Worm (Caenorhabditis elegans) whole organism, young adult: ENCODE measurements around the gene cutl-15.

Experiments used
- B0035.1 ChIP-seq: sonication (generic microtip); optimal IDR thresholded peaks from 2 replicates; lab custom pipeline; 2016; ENCODE audit warnings: missing genetic modification characterization, mild to moderate bottlenecking, missing compliant biosample characterization, missing genotype, missing genetic modification reagents
- F23B12.7 ChIP-seq: sonication (generic microtip); optimal IDR thresholded peaks from 2 replicates; lab custom pipeline; 2017; ENCODE audit warnings: missing genetic modification characterization, mild to moderate bottlenecking, missing compliant biosample characterization, antibody characterized with exemption, moderate library complexity; ENCODE audit not compliant: insufficient read depth
- F49E8.2 ChIP-seq: sonication (generic microtip); optimal IDR thresholded peaks from 3 replicates; lab custom pipeline; 2017; ENCODE audit warnings: missing genetic modification characterization, mild to moderate bottlenecking, missing compliant biosample characterization, antibody characterized with exemption, moderate library complexity; ENCODE audit not compliant: insufficient read depth
- F57A8.1 ChIP-seq: fragments of 200-800 bp; sonication (Bioruptor generic); optimal IDR thresholded peaks from 2 replicates; lab custom pipeline; 2018; ENCODE audit warnings: mild to moderate bottlenecking, missing genetic modification characterization, moderate library complexity, missing compliant biosample characterization
- T07F8.4 ChIP-seq: sonication (generic microtip); optimal IDR thresholded peaks from 2 replicates; lab custom pipeline; 2016; ENCODE audit warnings: mild to moderate bottlenecking, missing genetic modification characterization, moderate library complexity, missing compliant biosample characterization
- Y53F4B.3 ChIP-seq: fragments of 200-800 bp; sonication (Bioruptor generic); IDR thresholded peaks from 2 replicates; pipeline ENCODE4 v1.3.6; 2022; ENCODE audit warnings: missing genetic modification reagents, missing genetic modification characterization, missing compliant biosample characterization
- Y95B8A.8 ChIP-seq: fragments of 200-800 bp; sonication (Bioruptor generic); IDR thresholded peaks from 2 replicates; pipeline ENCODE4 v1.3.6; 2022; ENCODE audit warnings: missing genetic modification reagents, missing genetic modification characterization, missing compliant biosample characterization
- ZK185.1 ChIP-seq: sonication (generic microtip); optimal IDR thresholded peaks from 2 replicates; lab custom pipeline; 2016; ENCODE audit warnings: mild to moderate bottlenecking, missing genetic modification characterization, missing compliant biosample characterization; ENCODE audit not compliant: poor library complexity, severe bottlenecking
- attf-5 ChIP-seq: fragments of 200-800 bp; sonication (Bioruptor generic); optimal IDR thresholded peaks from 2 replicates; lab custom pipeline; 2018; ENCODE audit warnings: mild to moderate bottlenecking, missing genetic modification characterization, missing compliant biosample characterization
- ccch-3 ChIP-seq: fragments of 200-800 bp; sonication (Bioruptor generic); optimal IDR thresholded peaks from 2 replicates; lab custom pipeline; 2018; ENCODE audit warnings: mild to moderate bottlenecking, missing genetic modification characterization, missing compliant biosample characterization
- egrh-3 ChIP-seq: fragments of 200-800 bp; sonication (Bioruptor generic); IDR thresholded peaks from 2 replicates; pipeline ENCODE4 v1.3.6; 2022; ENCODE audit warnings: missing genetic modification reagents, missing genetic modification characterization, missing compliant biosample characterization
- ets-4 ChIP-seq: fragments of 200-800 bp; sonication (Bioruptor generic); optimal IDR thresholded peaks from 2 replicates; lab custom pipeline; 2018; ENCODE audit warnings: mild to moderate bottlenecking, missing genetic modification characterization, missing compliant biosample characterization
- fkh-3 ChIP-seq: sonication (generic microtip); optimal IDR thresholded peaks from 2 replicates; lab custom pipeline; 2016; ENCODE audit warnings: mild to moderate bottlenecking, missing genetic modification characterization, missing compliant biosample characterization
- him-1 ChIP-seq: sonication (generic microtip); optimal IDR thresholded peaks from 2 replicates; lab custom pipeline; 2016; ENCODE audit warnings: missing genotype, missing genetic modification reagents, missing genetic modification characterization, missing compliant biosample characterization
- hmg-1.2 ChIP-seq: fragments of 200-800 bp; sonication (Bioruptor generic); IDR thresholded peaks from 2 replicates; pipeline ENCODE4 v1.3.6; 2022; ENCODE audit warnings: missing genetic modification reagents, missing genetic modification characterization, missing compliant biosample characterization
- hsf-1 ChIP-seq: fragments of 200-800 bp; sonication (Bioruptor generic); IDR thresholded peaks from 2 replicates; pipeline ENCODE4 v1.3.6; 2022; ENCODE audit warnings: missing genetic modification reagents, missing genetic modification characterization, missing compliant biosample characterization
- let-526 ChIP-seq: fragments of 200-800 bp; sonication (Bioruptor generic); IDR thresholded peaks from 2 replicates; pipeline ENCODE4 v1.3.6; 2022; ENCODE audit warnings: missing genetic modification reagents, missing genetic modification characterization, missing compliant biosample characterization
- lin-26 ChIP-seq: fragments of 200-800 bp; sonication (Bioruptor generic); IDR thresholded peaks from 2 replicates; pipeline ENCODE4 v1.3.6; 2022; ENCODE audit warnings: missing genetic modification reagents, missing genetic modification characterization, missing compliant biosample characterization
- lin-35 ChIP-seq, 3 experiments: fragments of 150-350 bp in 2 of 3; sonication (generic microtip) in 1 of 3; optimal IDR thresholded peaks; 2 replicates each; lab custom pipeline; 2014 to 2018; ENCODE audit warnings: missing biosample characterization in 3 of 3, missing genetic modification characterization in 3 of 3, missing genetic modification reagents in 3 of 3
- lin-54 ChIP-seq: fragments of 200-800 bp; sonication (Bioruptor generic); optimal IDR thresholded peaks from 2 replicates; lab custom pipeline; 2018; ENCODE audit warnings: mild to moderate bottlenecking, missing genetic modification characterization, missing compliant biosample characterization
- lsl-1 ChIP-seq: fragments of 200-800 bp; sonication (Bioruptor generic); optimal IDR thresholded peaks from 2 replicates; lab custom pipeline; 2018; ENCODE audit warnings: mild to moderate bottlenecking, missing genetic modification characterization, moderate library complexity, missing compliant biosample characterization
- madf-6 ChIP-seq: fragments of 200-800 bp; sonication (Bioruptor generic); IDR thresholded peaks from 2 replicates; pipeline ENCODE4 v1.3.6; 2022; ENCODE audit warnings: missing genetic modification reagents, missing genetic modification characterization, missing compliant biosample characterization
- madf-8 ChIP-seq: fragments of 200-800 bp; sonication (Bioruptor generic); conservative IDR thresholded peaks from 2 replicates; pipeline ENCODE4 v1.3.6; 2022; ENCODE audit warnings: missing genetic modification reagents, missing genetic modification characterization, missing compliant biosample characterization
- mcd-1 ChIP-seq: fragments of 200-800 bp; sonication (Bioruptor generic); IDR thresholded peaks from 2 replicates; pipeline ENCODE4 v1.3.6; 2022; ENCODE audit warnings: missing genetic modification reagents, missing genetic modification characterization, missing compliant biosample characterization
- mes-4 ChIP-seq: sonication (generic microtip); optimal IDR thresholded peaks from 2 replicates; lab custom pipeline; 2016; ENCODE audit warnings: missing genotype, missing genetic modification characterization, missing compliant biosample characterization
- nhr-80 ChIP-seq: sonication (generic microtip); optimal IDR thresholded peaks from 2 replicates; lab custom pipeline; 2016; ENCODE audit warnings: missing genetic modification characterization, missing compliant biosample characterization
- pbrm-1 ChIP-seq: fragments of 200-800 bp; sonication (Bioruptor generic); IDR thresholded peaks from 2 replicates; pipeline ENCODE4 v1.3.6; 2022; ENCODE audit warnings: missing genetic modification reagents, missing genetic modification characterization, missing compliant biosample characterization
- sdz-38 ChIP-seq: sonication (generic microtip); optimal IDR thresholded peaks from 2 replicates; lab custom pipeline; 2016; ENCODE audit warnings: missing genotype, missing genetic modification characterization, missing compliant biosample characterization
- sea-2 ChIP-seq: fragments of 200-800 bp; sonication (Bioruptor generic); IDR thresholded peaks from 2 replicates; pipeline ENCODE4 v1.3.6; 2022; ENCODE audit warnings: missing genetic modification characterization, missing compliant biosample characterization
- snpc-3.4 ChIP-seq: sonication (generic microtip); optimal IDR thresholded peaks from 2 replicates; lab custom pipeline; 2017; ENCODE audit warnings: missing genetic modification characterization, mild to moderate bottlenecking, missing compliant biosample characterization, antibody characterized with exemption, moderate library complexity, missing genotype, missing genetic modification reagents
- snpc-4 ChIP-seq, 5 experiments: fragments of 150-350 bp in 1 of 5; sonication (generic microtip) in 4 of 5; optimal IDR thresholded peaks; 2 replicates each; lab custom pipeline; 2014 to 2018; ENCODE audit warnings: missing genetic modification characterization in 5 of 5, missing biosample characterization in 3 of 5, antibody characterized with exemption in 2 of 5, mild to moderate bottlenecking in 2 of 5, missing compliant biosample characterization in 2 of 5, missing genotype in 2 of 5, moderate library complexity in 2 of 5, missing genetic modification reagents in 1 of 5
- unc-130 ChIP-seq: sonication (generic microtip); optimal IDR thresholded peaks from 2 replicates; lab custom pipeline; 2016; ENCODE audit warnings: missing genetic modification reagents, missing genetic modification characterization, missing compliant biosample characterization
- zfh-2 ChIP-seq: fragments of 200-800 bp; sonication (Bioruptor generic); conservative IDR thresholded peaks from 2 replicates; pipeline ENCODE4 v1.3.6; 2022; ENCODE audit warnings: missing genetic modification reagents, missing genetic modification characterization, missing compliant biosample characterization
- ztf-28 ChIP-seq: fragments of 200-800 bp; sonication (Bioruptor generic); IDR thresholded peaks from 2 replicates; pipeline ENCODE4 v1.3.6; 2022; ENCODE audit warnings: missing genetic modification reagents, missing genetic modification characterization, missing compliant biosample characterization

Gene cutl-15

ce11 chrII:8929771-8930170 lies 17.7 kb downstream of the cutl-15 start, which contains the start of gene mrpl-50 (continued):
- TF ChIP-seq unc-130 (GFP tag; lab: Kevin White, UChicago) (no peak), lin-35 (GFP tag; optimal IDR thresholded peaks at IDR 0.05; lab: Kevin White, UChicago) (no peak)

ce11 chrII:8927253-8927791 lies 20.2 kb downstream of the cutl-15 start, which contains the start of gene cct-2:
Gene cct-2, plus strand, starts transcription at chrII:8927741.
- TF ChIP-seq snpc-4 (GFP tag; optimal IDR thresholded peaks at IDR 0.05; lab: Kevin White, UChicago) (no peak), snpc-4 (tag; optimal IDR thresholded peaks at IDR 0.05; lab: Kevin White, UChicago) (peak in 1 of 4 experiments; percentile 59), let-526 (no peak), zfh-2 (no peak), fkh-3 (no peak), F23B12.7 (tag; lab: Kevin White, UChicago) (no peak), B0035.1 (tag; lab: Kevin White, UChicago) (no peak), egrh-3 (GFP tag; lab: Robert Waterston, UW) (no peak), lin-54 (GFP tag; lab: Kevin White, UChicago) (peak; percentile 2), sdz-38 (no peak), ccch-3 (GFP tag; lab: Kevin White, UChicago) (no peak), Y95B8A.8 (GFP tag; lab: Robert Waterston, UW) (no peak), lin-26 (GFP tag; lab: Robert Waterston, UW) (no peak), mcd-1 (GFP tag; lab: Robert Waterston, UW) (peak; percentile 69), him-1 (tag; lab: Kevin White, UChicago) (peak; percentile 1), madf-8 (GFP tag; lab: Robert Waterston, UW) (0 out of 2 replicates have a peak, but pooled peaks have one; percentile 17), pbrm-1 (GFP tag; lab: Robert Waterston, UW) (no peak), lsl-1 (GFP tag; lab: Kevin White, UChicago) (peak; percentile 1), F57A8.1 (no peak), F49E8.2 (tag; lab: Kevin White, UChicago) (peak; percentile 7), ZK185.1 (tag; lab: Kevin White, UChicago) (peak; percentile 59), snpc-3.4 (tag; lab: Kevin White, UChicago) (peak; percentile 19), Y53F4B.3 (GFP tag; lab: Robert Waterston, UW) (no peak), ets-4 (GFP tag; lab: Kevin White, UChicago) (no peak), ztf-28 (GFP tag; lab: Robert Waterston, UW) (no peak), hsf-1 (GFP tag; lab: Robert Waterston, UW) (peak; percentile 69; the same call in 1 of the 2 replicates), madf-6 (GFP tag; lab: Robert Waterston, UW) (peak; percentile 32; the same call in 1 of the 2 replicates), hmg-1.2 (GFP tag; lab: Robert Waterston, UW) (peak; percentile 14; the same call in 1 of the 2 replicates), sea-2 (GFP tag; lab: Robert Waterston, UW) (no peak), T07F8.4 (tag; lab: Kevin White, UChicago) (no peak), attf-5 (GFP tag; lab: Kevin White, UChicago) (peak; percentile 39), nhr-80 (peak; percentile 12)
- TF ChIP-seq, all 124 proteins: peak for 14

- no peak for TF ChIP-seq Y53F4B.3 (GFP tag; lab: Robert Waterston, UW)
- TF ChIP-seq mes-4 (tag; lab: Kevin White, UChicago) = no peak
- no peak for TF ChIP-seq mcd-1 (GFP tag; lab: Robert Waterston, UW)
- TF ChIP-seq pbrm-1 (GFP tag; lab: Robert Waterston, UW) = no peak
Observed at ce11 chrII:8926451-8926850, 21.0 kb downstream of the cutl-15 start, which contains the start of gene B0457.2. Gene B0457.2, minus strand, starts transcription at chrII:8926551.
